Worm (Caenorhabditis elegans): Measurements from ENCODE around the gene F56C9.3.

DNA sequence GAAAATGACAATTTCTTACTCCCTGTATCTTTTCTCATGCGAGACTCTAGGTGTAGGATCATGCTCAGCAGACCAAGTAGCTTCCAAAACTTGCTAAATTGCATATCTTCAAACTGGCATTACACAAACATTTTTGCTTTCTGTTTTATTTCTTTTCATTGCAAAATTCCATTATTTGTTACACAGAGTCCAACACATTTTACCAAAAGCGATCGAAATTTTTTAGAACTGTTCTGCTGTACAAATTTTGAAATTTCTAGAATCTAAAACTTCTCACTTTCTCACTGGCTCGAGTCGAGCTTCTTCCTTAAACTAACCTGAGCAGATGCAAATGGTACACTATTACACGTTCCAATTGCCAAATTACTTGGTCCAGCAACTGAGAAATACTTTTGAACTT is 3.4 kb downstream of the F56C9.3 start:
- no peak for TF ChIP-seq ztf-11 (tag; optimal IDR thresholded peaks at IDR 0.05)
- no peak for TF ChIP-seq unc-62 (GFP tag; optimal IDR thresholded peaks at IDR 0.05)
- TF ChIP-seq mdl-1 (tag; optimal IDR thresholded peaks at IDR 0.05), result no peak
- TF ChIP-seq ama-1 (optimal IDR thresholded peaks at IDR 0.05), result no peak
- TF ChIP-seq mep-1 (tag; optimal IDR thresholded peaks at IDR 0.05), result no peak
- TF ChIP-seq lin-39 (tag; optimal IDR thresholded peaks at IDR 0.05), result no peak

All from whole organism, L1 larva.